Fruit fly (Drosophila melanogaster) whole organism, embryonic: ENCODE measurements around the gene Rrp47.

ENCODE experiments used
- Abd-B ChIP-seq: fragments of 200-800 bp; sonication (Bioruptor generic); optimal IDR thresholded peaks from 2 replicates; lab custom pipeline; 2018; ENCODE audit warnings: missing biosample characterization, mild to moderate bottlenecking, missing genetic modification characterization, moderate library complexity
- CG10959 ChIP-seq: fragments of 200-800 bp; sonication (Bioruptor generic); IDR thresholded peaks from 2 replicates; pipeline ENCODE4 v1.3.6; 2022; ENCODE audit warnings: missing biosample characterization, missing genetic modification characterization
- CG2875 ChIP-seq: fragments of 200-800 bp; sonication (Bioruptor generic); optimal IDR thresholded peaks from 2 replicates; lab custom pipeline; 2017; ENCODE audit warnings: missing biosample characterization, mild to moderate bottlenecking, missing genetic modification characterization, missing genetic modification reagents
- CG7987 ChIP-seq: fragments of 200-800 bp; sonication (Bioruptor generic); optimal IDR thresholded peaks from 2 replicates; lab custom pipeline; 2018; ENCODE audit warnings: missing biosample characterization, mild to moderate bottlenecking, missing genetic modification characterization, moderate library complexity
- Doc2 ChIP-seq: fragments of 200-800 bp; sonication (Bioruptor generic); IDR thresholded peaks from 2 replicates; pipeline ENCODE4 v1.3.6; 2022; ENCODE audit warnings: missing biosample characterization, missing genetic modification characterization
- az2 ChIP-seq: fragments of 200-800 bp; sonication (Bioruptor generic); optimal IDR thresholded peaks from 3 replicates; lab custom pipeline; 2016; ENCODE audit warnings: missing biosample characterization, missing genetic modification characterization
- kni ChIP-seq: fragments of 200-800 bp; sonication (Bioruptor generic); optimal IDR thresholded peaks from 3 replicates; lab custom pipeline; 2017; ENCODE audit warnings: mild to moderate bottlenecking, missing biosample characterization, missing genetic modification reagents, missing genetic modification characterization
- maf-S ChIP-seq: fragments of 200-800 bp; sonication (Bioruptor generic); optimal IDR thresholded peaks from 2 replicates; lab custom pipeline; 2016; ENCODE audit warnings: missing biosample characterization, missing genetic modification characterization
- pb ChIP-seq: fragments of 200-800 bp; sonication (Bioruptor generic); optimal IDR thresholded peaks from 3 replicates; lab custom pipeline; 2016; ENCODE audit warnings: missing biosample characterization, missing genetic modification characterization

DNA sequence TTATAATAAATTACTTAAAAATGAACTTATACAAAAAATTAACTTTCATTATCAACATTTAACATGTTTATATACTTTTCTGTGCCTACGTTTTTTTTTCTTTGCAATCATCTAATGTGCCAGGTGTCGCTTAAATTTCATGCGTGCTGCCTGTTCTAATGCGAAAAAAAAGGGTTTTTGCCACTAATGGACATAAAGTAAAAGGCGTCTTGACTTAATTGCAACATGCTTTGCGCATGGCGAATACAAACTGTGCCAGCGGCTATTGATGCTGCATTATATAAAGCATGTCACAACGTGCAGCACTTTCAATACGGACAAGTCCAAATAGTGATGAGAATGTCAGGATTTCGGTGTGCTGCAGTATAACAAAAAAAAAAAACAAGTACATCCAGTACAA is 23.0 kb upstream of the Rrp47 start, which contains the start of gene CG8916:
- no peak for TF ChIP-seq maf-S (GFP tag; lab: Kevin White, UChicago)
- TF ChIP-seq pb (GFP tag; lab: Kevin White, UChicago): no peak
- TF ChIP-seq kni: no peak
- no peak for TF ChIP-seq Doc2 (GFP tag; lab: Robert Waterston, UW)
- no peak for TF ChIP-seq CG2875 (GFP tag; lab: Kevin White, UChicago)
- no peak for TF ChIP-seq Abd-B
- TF ChIP-seq CG7987 (GFP tag; lab: Kevin White, UChicago): no peak
- TF ChIP-seq az2 (GFP tag; lab: Kevin White, UChicago): no peak
- TF ChIP-seq CG10959 (GFP tag; lab: Robert Waterston, UW): no peak
